Worm (Caenorhabditis elegans): ENCODE measurements around the gene cpg-23.

ce11 chrV:19153806-19154205, 13.2 kb downstream of the cpg-23 start, which contains the start of gene tsp-13:
- TF ChIP-seq elt-3 (tag; optimal IDR thresholded peaks at IDR 0.05), result no peak
- TF ChIP-seq sptf-1 (tag; optimal IDR thresholded peaks at IDR 0.05), result no peak
- TF ChIP-seq unc-30 (tag; optimal IDR thresholded peaks at IDR 0.05), result no peak
- TF ChIP-seq nhr-12 (tag; optimal IDR thresholded peaks at IDR 0.05), result no peak
- no peak for TF ChIP-seq mdl-1 (tag; optimal IDR thresholded peaks at IDR 0.05)

Data from whole organism, L1 larva.